Worm (Caenorhabditis elegans) whole organism, young adult: ENCODE results near the gene ctps-1.
A peak's percentile ranks its signal among the peaks of the same experiment; 100 is the strongest.

Experiments
- B0035.1 ChIP-seq: sonication (generic microtip); optimal IDR thresholded peaks from 2 replicates; lab custom pipeline; 2016; ENCODE audit warnings: missing genetic modification characterization, mild to moderate bottlenecking, missing compliant biosample characterization, missing genotype, missing genetic modification reagents
- F23B12.7 ChIP-seq: sonication (generic microtip); optimal IDR thresholded peaks from 2 replicates; lab custom pipeline; 2017; ENCODE audit warnings: missing genetic modification characterization, mild to moderate bottlenecking, missing compliant biosample characterization, antibody characterized with exemption, moderate library complexity; ENCODE audit not compliant: insufficient read depth
- F55B11.4 ChIP-seq: sonication (generic microtip); optimal IDR thresholded peaks from 2 replicates; lab custom pipeline; 2016; ENCODE audit warnings: missing compliant biosample characterization, missing genetic modification characterization, borderline replicate concordance; ENCODE audit not compliant: insufficient read depth
- T26A5.8 ChIP-seq: sonication (generic microtip); optimal IDR thresholded peaks from 2 replicates; lab custom pipeline; 2016; ENCODE audit warnings: missing genetic modification characterization, missing compliant biosample characterization
- Y56A3A.18 ChIP-seq: fragments of 200-800 bp; sonication (Bioruptor generic); IDR thresholded peaks from 2 replicates; pipeline ENCODE4 v1.3.6; 2022; ENCODE audit warnings: missing genetic modification reagents, missing genetic modification characterization, missing compliant biosample characterization
- Y67H2A.10 ChIP-seq: fragments of 200-800 bp; sonication (Bioruptor generic); conservative IDR thresholded peaks from 2 replicates; pipeline ENCODE4 v1.3.6; 2022; ENCODE audit warnings: missing genetic modification reagents, missing genetic modification characterization, missing compliant biosample characterization
- Y79H2A.3 ChIP-seq: fragments of 200-800 bp; sonication (Bioruptor generic); conservative IDR thresholded peaks from 2 replicates; pipeline ENCODE4 v1.3.6; 2022; ENCODE audit warnings: missing genetic modification reagents, missing genetic modification characterization, missing compliant biosample characterization
- ZK185.1 ChIP-seq: sonication (generic microtip); optimal IDR thresholded peaks from 2 replicates; lab custom pipeline; 2016; ENCODE audit warnings: mild to moderate bottlenecking, missing genetic modification characterization, missing compliant biosample characterization; ENCODE audit not compliant: poor library complexity, severe bottlenecking
- akir-1 ChIP-seq: fragments of 200-800 bp; sonication (Bioruptor generic); optimal IDR thresholded peaks from 2 replicates; lab custom pipeline; 2018; ENCODE audit warnings: mild to moderate bottlenecking, missing genetic modification characterization, moderate library complexity, missing compliant biosample characterization
- ama-1 ChIP-seq, 3 experiments: fragments of 150-350 bp in 1 of 3; sonication (generic microtip) in 2 of 3; optimal IDR thresholded peaks; 2 replicates each; lab custom pipeline; 2014 to 2018; ENCODE audit warnings: missing biosample characterization in 2 of 3, missing genetic modification characterization in 2 of 3, missing genetic modification reagents in 2 of 3
- athp-1 ChIP-seq: sonication (generic microtip); optimal IDR thresholded peaks from 2 replicates; lab custom pipeline; 2017; ENCODE audit warnings: mild to moderate bottlenecking, missing genetic modification characterization, missing compliant biosample characterization
- bed-1 ChIP-seq: fragments of 200-800 bp; sonication (Bioruptor generic); IDR thresholded peaks from 2 replicates; pipeline ENCODE4 v1.3.6; 2022; ENCODE audit warnings: missing genetic modification reagents, missing genetic modification characterization, missing compliant biosample characterization
- cebp-1 ChIP-seq, 2 experiments: fragments of 200-800 bp in 1 of 2; sonication (Bioruptor generic) in 1 of 2; sonication (generic microtip) in 1 of 2; IDR thresholded peaks in 1 of 2; optimal IDR thresholded peaks in 1 of 2; 2 replicates each; pipeline versions ENCODE4 v1.3.6 to Lab custom; 2017 to 2022; ENCODE audit warnings: missing compliant biosample characterization in 2 of 2, missing genetic modification characterization in 2 of 2, mild to moderate bottlenecking in 1 of 2, missing genetic modification reagents in 1 of 2, moderate library complexity in 1 of 2
- ceh-91 ChIP-seq: fragments of 200-800 bp; sonication (Bioruptor generic); IDR thresholded peaks from 2 replicates; pipeline ENCODE4 v1.3.6; 2022; ENCODE audit warnings: missing genetic modification reagents, missing genetic modification characterization, missing compliant biosample characterization
- dox-1 ChIP-seq: fragments of 200-800 bp; sonication (Bioruptor generic); IDR thresholded peaks from 2 replicates; pipeline ENCODE4 v1.3.6; 2022; ENCODE audit warnings: missing genetic modification reagents, missing genetic modification characterization, missing compliant biosample characterization
- efl-1 ChIP-seq: fragments of 150-350 bp; optimal IDR thresholded peaks from 2 replicates; lab custom pipeline; 2014; ENCODE audit warnings: missing biosample characterization, missing genetic modification reagents, missing genetic modification characterization
- ets-4 ChIP-seq: fragments of 200-800 bp; sonication (Bioruptor generic); optimal IDR thresholded peaks from 2 replicates; lab custom pipeline; 2018; ENCODE audit warnings: mild to moderate bottlenecking, missing genetic modification characterization, missing compliant biosample characterization
- gei-17 ChIP-seq: fragments of 200-800 bp; sonication (Bioruptor generic); optimal IDR thresholded peaks from 2 replicates; lab custom pipeline; 2018; ENCODE audit warnings: mild to moderate bottlenecking, missing genetic modification characterization, missing compliant biosample characterization
- hsf-1 ChIP-seq: fragments of 200-800 bp; sonication (Bioruptor generic); IDR thresholded peaks from 2 replicates; pipeline ENCODE4 v1.3.6; 2022; ENCODE audit warnings: missing genetic modification reagents, missing genetic modification characterization, missing compliant biosample characterization
- lin-26 ChIP-seq: fragments of 200-800 bp; sonication (Bioruptor generic); IDR thresholded peaks from 2 replicates; pipeline ENCODE4 v1.3.6; 2022; ENCODE audit warnings: missing genetic modification reagents, missing genetic modification characterization, missing compliant biosample characterization
- lin-35 ChIP-seq, 3 experiments: fragments of 150-350 bp in 2 of 3; sonication (generic microtip) in 1 of 3; optimal IDR thresholded peaks; 2 replicates each; lab custom pipeline; 2014 to 2018; ENCODE audit warnings: missing biosample characterization in 3 of 3, missing genetic modification characterization in 3 of 3, missing genetic modification reagents in 3 of 3
- madf-10 ChIP-seq: sonication (generic microtip); optimal IDR thresholded peaks from 2 replicates; lab custom pipeline; 2016; ENCODE audit warnings: mild to moderate bottlenecking, missing genetic modification characterization, missing compliant biosample characterization
- madf-3 ChIP-seq: fragments of 200-800 bp; sonication (Bioruptor generic); IDR thresholded peaks from 2 replicates; pipeline ENCODE4 v1.3.6; 2022; ENCODE audit warnings: missing genetic modification reagents, missing genetic modification characterization, missing compliant biosample characterization
- madf-6 ChIP-seq: fragments of 200-800 bp; sonication (Bioruptor generic); IDR thresholded peaks from 2 replicates; pipeline ENCODE4 v1.3.6; 2022; ENCODE audit warnings: missing genetic modification reagents, missing genetic modification characterization, missing compliant biosample characterization
- mxl-1 ChIP-seq: sonication (generic microtip); optimal IDR thresholded peaks from 2 replicates; lab custom pipeline; 2016; ENCODE audit warnings: missing genetic modification characterization, missing compliant biosample characterization
- nhr-27 ChIP-seq: fragments of 200-800 bp; sonication (Bioruptor generic); optimal IDR thresholded peaks from 2 replicates; lab custom pipeline; 2018; ENCODE audit warnings: mild to moderate bottlenecking, missing genetic modification characterization, moderate library complexity, missing compliant biosample characterization
- nhr-80 ChIP-seq: sonication (generic microtip); optimal IDR thresholded peaks from 2 replicates; lab custom pipeline; 2016; ENCODE audit warnings: missing genetic modification characterization, missing compliant biosample characterization
- nhr-90 ChIP-seq: sonication (generic microtip); optimal IDR thresholded peaks from 2 replicates; lab custom pipeline; 2016; ENCODE audit warnings: missing genotype, mild to moderate bottlenecking, missing genetic modification characterization, missing compliant biosample characterization
- repo-1 ChIP-seq: sonication (generic microtip); optimal IDR thresholded peaks from 2 replicates; lab custom pipeline; 2017; ENCODE audit warnings: mild to moderate bottlenecking, missing genetic modification characterization, missing compliant biosample characterization
- rpc-1 ChIP-seq, 2 experiments: fragments of 150-350 bp in 1 of 2; sonication (generic microtip) in 1 of 2; optimal IDR thresholded peaks; 2 replicates each; lab custom pipeline; 2014 to 2018; ENCODE audit warnings: missing biosample characterization in 1 of 2, missing genetic modification characterization in 1 of 2, missing genetic modification reagents in 1 of 2, missing genotype in 1 of 2
- snpc-1.1 ChIP-seq: sonication (generic microtip); optimal IDR thresholded peaks from 2 replicates; lab custom pipeline; 2017; ENCODE audit warnings: missing genetic modification characterization, mild to moderate bottlenecking, missing compliant biosample characterization, antibody characterized with exemption, moderate library complexity, missing genotype, missing genetic modification reagents; ENCODE audit not compliant: insufficient read depth
- snpc-3.4 ChIP-seq: sonication (generic microtip); optimal IDR thresholded peaks from 2 replicates; lab custom pipeline; 2017; ENCODE audit warnings: missing genetic modification characterization, mild to moderate bottlenecking, missing compliant biosample characterization, antibody characterized with exemption, moderate library complexity, missing genotype, missing genetic modification reagents
- snpc-4 ChIP-seq, 5 experiments: fragments of 150-350 bp in 1 of 5; sonication (generic microtip) in 4 of 5; optimal IDR thresholded peaks; 2 replicates each; lab custom pipeline; 2014 to 2018; ENCODE audit warnings: missing genetic modification characterization in 5 of 5, missing biosample characterization in 3 of 5, antibody characterized with exemption in 2 of 5, mild to moderate bottlenecking in 2 of 5, missing compliant biosample characterization in 2 of 5, missing genotype in 2 of 5, moderate library complexity in 2 of 5, missing genetic modification reagents in 1 of 5
- tbp1 ChIP-seq: fragments of 200-800 bp; sonication (Bioruptor generic); optimal IDR thresholded peaks from 2 replicates; lab custom pipeline; 2018; ENCODE audit warnings: mild to moderate bottlenecking, missing genetic modification characterization, missing compliant biosample characterization
- zim-3 ChIP-seq: sonication (generic microtip); optimal IDR thresholded peaks from 2 replicates; lab custom pipeline; 2017; ENCODE audit warnings: mild to moderate bottlenecking, missing genetic modification characterization, moderate library complexity, missing compliant biosample characterization
- ztf-25 ChIP-seq: fragments of 200-800 bp; sonication (Bioruptor generic); IDR thresholded peaks from 2 replicates; pipeline ENCODE4 v1.3.6; 2022; ENCODE audit warnings: missing genetic modification reagents, missing genetic modification characterization, missing compliant biosample characterization

Gene ctps-1

ce11 chrV:16814541-16815207 lies 20.0 kb downstream of the ctps-1 start (continued):
- TF ChIP-seq ets-4 (no peak), lin-26 (GFP tag; lab: Robert Waterston, UW) (no peak), madf-6 (GFP tag; lab: Robert Waterston, UW) (peak; percentile 6; the same call in 1 of the 2 replicates), ZK185.1 (tag; lab: Kevin White, UChicago) (no peak), Y56A3A.18 (GFP tag; lab: Robert Waterston, UW) (no peak), F23B12.7 (no peak), ama-1 (optimal IDR thresholded peaks at IDR 0.05; lab: Kevin White, UChicago) (no peak), ama-1 (GFP tag; optimal IDR thresholded peaks at IDR 0.05; lab: Kevin White, UChicago) (peak in 1 of 2 experiments; percentile 40), Y79H2A.3 (GFP tag; lab: Robert Waterston, UW) (no peak), nhr-90 (tag; lab: Kevin White, UChicago) (no peak), efl-1 (GFP tag; lab: Kevin White, UChicago) (no peak), akir-1 (GFP tag; lab: Kevin White, UChicago) (no peak), madf-10 (tag; lab: Kevin White, UChicago) (no peak), nhr-27 (no peak), B0035.1 (tag; lab: Kevin White, UChicago) (no peak), lin-35 (GFP tag; optimal IDR thresholded peaks at IDR 0.05; lab: Kevin White, UChicago) (no peak), Y67H2A.10 (GFP tag; lab: Robert Waterston, UW) (no peak), ceh-91 (GFP tag; lab: Robert Waterston, UW) (no peak)

- TF ChIP-seq hsf-1 (GFP tag; lab: Robert Waterston, UW) (no peak), F55B11.4 (tag; lab: Kevin White, UChicago) (no peak), zim-3 (tag; lab: Kevin White, UChicago) (no peak), rpc-1 (optimal IDR thresholded peaks at IDR 0.05; lab: Kevin White, UChicago) (no peak), rpc-1 (tag; optimal IDR thresholded peaks at IDR 0.05; lab: Kevin White, UChicago) (no peak), madf-3 (no peak), repo-1 (no peak), efl-1 (GFP tag; lab: Kevin White, UChicago) (no peak), bed-1 (GFP tag; lab: Robert Waterston, UW) (no peak)
- TF ChIP-seq, all 124 proteins: peak for 0
These were observed 20.6 kb downstream of the ctps-1 start, which contains the start of gene T20B3.1 for ce11 chrV:16815261-16815660. T20B3.1 (plus strand) TSS chrV:16815561.

- TF ChIP-seq T26A5.8 (tag; lab: Kevin White, UChicago) (no peak), ztf-25 (GFP tag; lab: Robert Waterston, UW) (no peak), dox-1 (GFP tag; lab: Robert Waterston, UW) (no peak), athp-1 (tag; lab: Kevin White, UChicago) (no peak), gei-17 (GFP tag; lab: Kevin White, UChicago) (no peak), madf-3 (no peak), cebp-1 (GFP tag; IDR thresholded peaks at IDR 0.05; lab: Robert Waterston, UW) (no peak), cebp-1 (tag; optimal IDR thresholded peaks at IDR 0.05; lab: Kevin White, UChicago) (peak; percentile 17), F23B12.7 (no peak), nhr-80 (tag; lab: Kevin White, UChicago) (peak; percentile 56), tbp1 (GFP tag; lab: Kevin White, UChicago) (no peak), snpc-3.4 (tag; lab: Kevin White, UChicago) (no peak), snpc-4 (GFP tag; optimal IDR thresholded peaks at IDR 0.05; lab: Kevin White, UChicago) (no peak), snpc-4 (tag; optimal IDR thresholded peaks at IDR 0.05; lab: Kevin White, UChicago) (peak in 1 of 4 experiments; percentile 18), snpc-1.1 (tag; lab: Kevin White, UChicago) (no peak), mxl-1 (no peak)
- TF ChIP-seq, all 124 proteins: peak for 3
These were observed 22.0 kb downstream of the ctps-1 start for ce11 chrV:16816707-16817106.
